Worm (Caenorhabditis elegans) whole organism, young adult: ENCODE measurements around the gene mob-3.
"Not testable (repeated sequence)": the region's sequence is repeated elsewhere in the genome, so short reads cannot be mapped to it uniquely, and the experiment has no call there.

ENCODE experiments used
- B0336.3 ChIP-seq: fragments of 200-800 bp; sonication (Bioruptor generic); IDR thresholded peaks from 2 replicates; pipeline ENCODE4 v1.3.6; 2022; ENCODE audit warnings: missing genetic modification characterization, missing compliant biosample characterization
- C17E4.6 ChIP-seq: fragments of 200-800 bp; sonication (Bioruptor generic); IDR thresholded peaks from 2 replicates; pipeline ENCODE4 v1.3.6; 2022; ENCODE audit warnings: missing genetic modification reagents, missing genetic modification characterization, missing compliant biosample characterization
- D2030.7 ChIP-seq: fragments of 200-800 bp; sonication (Bioruptor generic); IDR thresholded peaks from 2 replicates; pipeline ENCODE4 v1.3.6; 2022; ENCODE audit warnings: missing genetic modification reagents, missing genetic modification characterization, missing compliant biosample characterization
- F23B12.7 ChIP-seq: sonication (generic microtip); optimal IDR thresholded peaks from 2 replicates; lab custom pipeline; 2017; ENCODE audit warnings: missing genetic modification characterization, mild to moderate bottlenecking, missing compliant biosample characterization, antibody characterized with exemption, moderate library complexity; ENCODE audit not compliant: insufficient read depth
- F37B4.10 ChIP-seq: fragments of 200-800 bp; sonication (Bioruptor generic); IDR thresholded peaks from 2 replicates; pipeline ENCODE4 v1.3.6; 2022; ENCODE audit warnings: missing genetic modification characterization, missing compliant biosample characterization
- F39B2.1 ChIP-seq: fragments of 200-800 bp; sonication (Bioruptor generic); IDR thresholded peaks from 2 replicates; pipeline ENCODE4 v1.3.6; 2022; ENCODE audit warnings: missing genetic modification reagents, missing genetic modification characterization, missing compliant biosample characterization
- F57C9.4 ChIP-seq: sonication (generic microtip); optimal IDR thresholded peaks from 2 replicates; lab custom pipeline; 2017; ENCODE audit warnings: mild to moderate bottlenecking, missing genetic modification characterization, missing compliant biosample characterization
- K11D2.4 ChIP-seq: fragments of 200-800 bp; sonication (Bioruptor generic); IDR thresholded peaks from 2 replicates; pipeline ENCODE4 v1.3.6; 2022; ENCODE audit warnings: missing genetic modification reagents, missing genetic modification characterization, missing compliant biosample characterization
- Y79H2A.3 ChIP-seq: fragments of 200-800 bp; sonication (Bioruptor generic); conservative IDR thresholded peaks from 2 replicates; pipeline ENCODE4 v1.3.6; 2022; ENCODE audit warnings: missing genetic modification reagents, missing genetic modification characterization, missing compliant biosample characterization
- akir-1 ChIP-seq: fragments of 200-800 bp; sonication (Bioruptor generic); optimal IDR thresholded peaks from 2 replicates; lab custom pipeline; 2018; ENCODE audit warnings: mild to moderate bottlenecking, missing genetic modification characterization, moderate library complexity, missing compliant biosample characterization
- attf-3 ChIP-seq: fragments of 200-800 bp; sonication (Bioruptor generic); conservative IDR thresholded peaks from 2 replicates; pipeline ENCODE4 v1.3.6; 2022; ENCODE audit warnings: missing genetic modification reagents, missing genetic modification characterization, missing compliant biosample characterization
- bed-2 ChIP-seq: fragments of 200-800 bp; sonication (Bioruptor generic); IDR thresholded peaks from 2 replicates; pipeline ENCODE4 v1.3.6; 2022; ENCODE audit warnings: missing genetic modification reagents, missing genetic modification characterization, missing compliant biosample characterization
- ceh-27 ChIP-seq: fragments of 200-800 bp; sonication (Bioruptor generic); optimal IDR thresholded peaks from 2 replicates; lab custom pipeline; 2018; ENCODE audit warnings: mild to moderate bottlenecking, missing genetic modification characterization, moderate library complexity, missing compliant biosample characterization
- ceh-79 ChIP-seq: sonication (generic microtip); optimal IDR thresholded peaks from 2 replicates; lab custom pipeline; 2017; ENCODE audit warnings: mild to moderate bottlenecking, missing genetic modification characterization, missing compliant biosample characterization
- ceh-91 ChIP-seq: fragments of 200-800 bp; sonication (Bioruptor generic); IDR thresholded peaks from 2 replicates; pipeline ENCODE4 v1.3.6; 2022; ENCODE audit warnings: missing genetic modification reagents, missing genetic modification characterization, missing compliant biosample characterization
- die-1 ChIP-seq: sonication (generic microtip); optimal IDR thresholded peaks from 2 replicates; lab custom pipeline; 2016; ENCODE audit warnings: missing genotype, mild to moderate bottlenecking, missing genetic modification characterization, missing compliant biosample characterization
- egl-18 ChIP-seq: fragments of 200-800 bp; sonication (Bioruptor generic); IDR thresholded peaks from 2 replicates; pipeline ENCODE4 v1.3.6; 2022; ENCODE audit warnings: missing genetic modification reagents, missing genetic modification characterization, missing compliant biosample characterization
- hmg-1.2 ChIP-seq: fragments of 200-800 bp; sonication (Bioruptor generic); IDR thresholded peaks from 2 replicates; pipeline ENCODE4 v1.3.6; 2022; ENCODE audit warnings: missing genetic modification reagents, missing genetic modification characterization, missing compliant biosample characterization
- hmg-20 ChIP-seq: fragments of 200-800 bp; sonication (Bioruptor generic); IDR thresholded peaks from 2 replicates; pipeline ENCODE4 v1.3.6; 2022; ENCODE audit warnings: missing genetic modification reagents, missing genetic modification characterization, missing compliant biosample characterization
- let-526 ChIP-seq: fragments of 200-800 bp; sonication (Bioruptor generic); IDR thresholded peaks from 2 replicates; pipeline ENCODE4 v1.3.6; 2022; ENCODE audit warnings: missing genetic modification reagents, missing genetic modification characterization, missing compliant biosample characterization
- lin-26 ChIP-seq: fragments of 200-800 bp; sonication (Bioruptor generic); IDR thresholded peaks from 2 replicates; pipeline ENCODE4 v1.3.6; 2022; ENCODE audit warnings: missing genetic modification reagents, missing genetic modification characterization, missing compliant biosample characterization
- lin-35 ChIP-seq, 3 experiments: fragments of 150-350 bp in 2 of 3; sonication (generic microtip) in 1 of 3; optimal IDR thresholded peaks; 2 replicates each; lab custom pipeline; 2014 to 2018; ENCODE audit warnings: missing biosample characterization in 3 of 3, missing genetic modification characterization in 3 of 3, missing genetic modification reagents in 3 of 3
- lin-40 ChIP-seq: sonication (generic microtip); optimal IDR thresholded peaks from 2 replicates; lab custom pipeline; 2016; ENCODE audit warnings: missing genetic modification characterization, mild to moderate bottlenecking, missing compliant biosample characterization, missing genotype, missing genetic modification reagents
- lsl-1 ChIP-seq: fragments of 200-800 bp; sonication (Bioruptor generic); optimal IDR thresholded peaks from 2 replicates; lab custom pipeline; 2018; ENCODE audit warnings: mild to moderate bottlenecking, missing genetic modification characterization, moderate library complexity, missing compliant biosample characterization
- lsy-27 ChIP-seq: sonication (generic microtip); optimal IDR thresholded peaks from 2 replicates; lab custom pipeline; 2017; ENCODE audit warnings: missing genetic modification characterization, mild to moderate bottlenecking, missing compliant biosample characterization, antibody characterized with exemption, missing genotype, borderline replicate concordance; ENCODE audit not compliant: insufficient read depth
- nhr-90 ChIP-seq: sonication (generic microtip); optimal IDR thresholded peaks from 2 replicates; lab custom pipeline; 2016; ENCODE audit warnings: missing genotype, mild to moderate bottlenecking, missing genetic modification characterization, missing compliant biosample characterization
- pbrm-1 ChIP-seq: fragments of 200-800 bp; sonication (Bioruptor generic); IDR thresholded peaks from 2 replicates; pipeline ENCODE4 v1.3.6; 2022; ENCODE audit warnings: missing genetic modification reagents, missing genetic modification characterization, missing compliant biosample characterization
- rcor-1 ChIP-seq: fragments of 200-800 bp; sonication (Bioruptor generic); IDR thresholded peaks from 2 replicates; pipeline ENCODE4 v1.3.6; 2022; ENCODE audit warnings: missing genetic modification reagents, missing genetic modification characterization, missing compliant biosample characterization
- sdz-38 ChIP-seq: sonication (generic microtip); optimal IDR thresholded peaks from 2 replicates; lab custom pipeline; 2016; ENCODE audit warnings: missing genotype, missing genetic modification characterization, missing compliant biosample characterization
- snpc-1.1 ChIP-seq: sonication (generic microtip); optimal IDR thresholded peaks from 2 replicates; lab custom pipeline; 2017; ENCODE audit warnings: missing genetic modification characterization, mild to moderate bottlenecking, missing compliant biosample characterization, antibody characterized with exemption, moderate library complexity, missing genotype, missing genetic modification reagents; ENCODE audit not compliant: insufficient read depth
- sptf-2 ChIP-seq: fragments of 200-800 bp; sonication (Bioruptor generic); optimal IDR thresholded peaks from 2 replicates; lab custom pipeline; 2018; ENCODE audit warnings: mild to moderate bottlenecking, missing genetic modification characterization, missing compliant biosample characterization
- tbp1 ChIP-seq: fragments of 200-800 bp; sonication (Bioruptor generic); optimal IDR thresholded peaks from 2 replicates; lab custom pipeline; 2018; ENCODE audit warnings: mild to moderate bottlenecking, missing genetic modification characterization, missing compliant biosample characterization
- tbx-9 ChIP-seq: sonication (generic microtip); optimal IDR thresholded peaks from 2 replicates; lab custom pipeline; 2016; ENCODE audit warnings: borderline replicate concordance, missing genetic modification characterization, inconsistent platforms, missing compliant biosample characterization
- tlf-1 ChIP-seq: fragments of 200-800 bp; sonication (Bioruptor generic); optimal IDR thresholded peaks from 2 replicates; lab custom pipeline; 2018; ENCODE audit warnings: mild to moderate bottlenecking, missing genetic modification characterization, missing compliant biosample characterization
- xnd-1 ChIP-seq: sonication (generic microtip); optimal IDR thresholded peaks from 2 replicates; lab custom pipeline; 2016; ENCODE audit warnings: missing genotype, missing genetic modification reagents, missing genetic modification characterization, missing compliant biosample characterization

Gene mob-3

ce11 chrIV:7381754-7382153 lies 7.0 kb downstream of the mob-3 start, which contains the start of gene ptp-8:
ptp-8 (plus strand) TSS chrIV:7382054.
- TF ChIP-seq bed-2 (GFP tag; lab: Robert Waterston, UW) (no peak), F39B2.1 (no peak), ceh-27 (no peak), hmg-20 (GFP tag; lab: Robert Waterston, UW) (no peak), lsl-1 (GFP tag; lab: Kevin White, UChicago) (no peak), egl-18 (GFP tag; lab: Robert Waterston, UW) (no peak), tbx-9 (tag; lab: Kevin White, UChicago) (no peak), D2030.7 (GFP tag; lab: Robert Waterston, UW) (no peak), sptf-2 (GFP tag; lab: Kevin White, UChicago) (no peak)
- TF ChIP-seq, all 124 proteins: peak for 0

DNA sequence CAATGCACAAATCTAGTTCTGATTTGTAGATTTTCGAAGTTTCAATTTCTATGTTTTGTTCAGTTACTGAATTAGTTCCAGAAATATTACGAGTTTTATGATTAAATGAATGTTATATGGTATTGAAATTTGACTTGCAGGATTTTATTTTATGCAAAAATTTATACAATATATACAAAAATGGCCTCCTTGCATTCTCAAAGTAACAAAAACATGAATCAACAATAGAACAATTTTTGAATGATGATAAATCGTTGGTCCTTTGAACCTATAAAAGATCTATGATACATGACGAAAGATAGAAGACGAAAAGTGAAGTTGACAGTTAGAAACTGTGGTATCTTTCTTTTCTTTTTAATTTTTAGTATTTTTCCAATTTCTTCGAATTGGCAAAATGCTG lies 12.2 kb downstream of the mob-3 start, which contains the start of gene T12B3.2:
T12B3.2 (plus strand) TSS at position 301 of the 400 bp plus-strand sequence.
- TF ChIP-seq F23B12.7 (tag; lab: Kevin White, UChicago): no peak
- no peak for TF ChIP-seq nhr-90 (tag; lab: Kevin White, UChicago)
- TF ChIP-seq die-1 (tag; lab: Kevin White, UChicago): no peak
- no peak for TF ChIP-seq pbrm-1 (GFP tag; lab: Robert Waterston, UW)
- TF ChIP-seq snpc-1.1 (tag; lab: Kevin White, UChicago): no peak
- no peak for TF ChIP-seq lin-35 (GFP tag; optimal IDR thresholded peaks at IDR 0.05; lab: Kevin White, UChicago)

DNA sequence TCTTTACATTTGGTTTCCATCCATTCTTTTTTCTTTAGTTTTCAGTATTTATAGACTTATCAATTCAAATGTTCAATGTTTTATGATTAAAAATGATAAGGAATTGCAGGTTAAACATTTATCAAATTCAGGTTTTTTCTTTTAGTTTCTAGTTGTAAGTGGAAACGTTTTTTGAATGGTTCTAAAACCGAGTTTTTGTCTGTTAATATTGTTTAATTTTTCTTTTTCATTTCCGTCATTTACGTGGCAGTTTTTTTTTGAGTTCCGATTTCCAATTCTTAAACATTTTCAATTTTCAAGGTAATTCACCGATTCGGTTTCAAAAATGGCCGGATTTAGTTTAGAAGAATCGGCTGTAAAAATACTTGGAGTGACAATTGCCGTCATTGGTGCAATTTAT lies 13.9 kb downstream of the mob-3 start, which contains the start of gene T12B3.3:
T12B3.3 (plus strand) TSS at position 301 of the 400 bp plus-strand sequence.
- not testable (repeated sequence) for TF ChIP-seq F57C9.4 (tag; lab: Kevin White, UChicago); ceh-91 (GFP tag; lab: Robert Waterston, UW); B0336.3 (GFP tag; lab: Robert Waterston, UW)

- TF ChIP-seq let-526 (GFP tag; lab: Robert Waterston, UW); lin-26; lsy-27 (tag; lab: Kevin White, UChicago): not testable (repeated sequence)
- TF ChIP-seq, all 124 proteins: peak for 0; not testable (repeated sequence) for 124
Measured at ce11 chrIV:7365011-7365410, 23.7 kb downstream of the mob-3 start, which contains the start of gene Y40C5A.4. Y40C5A.4 (minus strand) TSS chrIV:7365111.

- TF ChIP-seq tlf-1 (GFP tag; lab: Kevin White, UChicago) (no peak), nhr-90 (tag; lab: Kevin White, UChicago) (no peak), xnd-1 (tag; lab: Kevin White, UChicago) (no peak), ceh-79 (no peak), Y79H2A.3 (GFP tag; lab: Robert Waterston, UW) (no peak), tbp1 (no peak), rcor-1 (GFP tag; lab: Robert Waterston, UW) (no peak), sdz-38 (no peak), attf-3 (GFP tag; lab: Robert Waterston, UW) (no peak), C17E4.6 (no peak), akir-1 (GFP tag; lab: Kevin White, UChicago) (no peak), F37B4.10 (no peak), K11D2.4 (GFP tag; lab: Robert Waterston, UW) (no peak), ceh-27 (no peak), lin-40 (tag; lab: Kevin White, UChicago) (no peak), F39B2.1 (no peak), ceh-91 (GFP tag; lab: Robert Waterston, UW) (no peak), sptf-2 (GFP tag; lab: Kevin White, UChicago) (no peak), hmg-1.2 (GFP tag; lab: Robert Waterston, UW) (no peak)
Measured at ce11 chrIV:7346751-7347150, 42.0 kb downstream of the mob-3 start, which contains the start of gene daf-42. daf-42 (minus strand) TSS chrIV:7346851.
